Worm (Caenorhabditis elegans) whole organism, early embryonic: ENCODE results near the gene pfd-2.

ENCODE experiments used
- B0310.2 ChIP-seq: sonication (generic microtip); optimal IDR thresholded peaks from 2 replicates; lab custom pipeline; 2016; ENCODE audit warnings: mild to moderate bottlenecking, missing genetic modification characterization, missing compliant biosample characterization
- aly-1 ChIP-seq: sonication (generic microtip); optimal IDR thresholded peaks from 2 replicates; lab custom pipeline; 2016; ENCODE audit warnings: missing genetic modification characterization, missing compliant biosample characterization
- ama-1 ChIP-seq: fragments of 150-350 bp; optimal IDR thresholded peaks from 2 replicates; lab custom pipeline; 2014
- tbx-11 ChIP-seq: fragments of 200-800 bp; sonication (Bioruptor generic); IDR thresholded peaks from 2 replicates; pipeline ENCODE4 v1.3.6; 2022; ENCODE audit warnings: missing genetic modification characterization, missing compliant biosample characterization
- tra-4 ChIP-seq: sonication (generic microtip); optimal IDR thresholded peaks from 2 replicates; lab custom pipeline; 2017; ENCODE audit warnings: missing genetic modification characterization, missing compliant biosample characterization

DNA sequence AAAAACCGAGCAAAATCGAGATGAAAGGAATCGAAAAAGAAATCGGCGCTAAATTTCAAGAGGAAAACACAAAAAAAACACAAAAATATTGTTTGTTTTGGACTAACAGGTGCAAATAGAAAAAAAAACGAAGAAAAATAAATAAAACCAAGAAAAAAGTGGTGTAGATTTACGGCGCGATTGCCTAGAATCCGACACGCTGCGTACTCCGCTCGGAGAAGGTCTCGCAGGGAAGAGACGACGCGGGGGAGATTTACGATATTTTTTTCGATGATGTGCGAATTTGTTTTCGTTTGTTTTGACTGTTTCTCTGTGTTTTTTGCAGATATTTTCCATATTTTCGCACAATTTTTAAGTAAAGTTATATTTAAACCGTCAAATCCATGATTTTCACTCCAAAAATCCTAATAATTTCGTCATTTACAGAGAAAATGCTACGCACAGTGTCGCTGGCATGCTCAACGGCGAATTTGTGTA is 27.3 kb upstream of the pfd-2 start, which contains the start of gene sco-1:
- peak; percentile 20 for TF ChIP-seq B0310.2 (tag; lab: Kevin White, UChicago)
- no peak for TF ChIP-seq tra-4 (tag; lab: Kevin White, UChicago)
- TF ChIP-seq tbx-11 (GFP tag; lab: Robert Waterston, UW), result no peak
- TF ChIP-seq aly-1, result no peak
- TF ChIP-seq ama-1 (lab: Kevin White, UChicago), result no peak
